Worm (Caenorhabditis elegans) whole organism, L4/young adult: ENCODE results near the gene C25G4.2.

Experiments
- W03F9.2 ChIP-seq: fragments of 150-350 bp; optimal IDR thresholded peaks from 2 replicates; lab custom pipeline; 2014; ENCODE audit warnings: missing biosample characterization, missing genetic modification characterization
- dao-5 ChIP-seq: sonication (generic microtip); optimal IDR thresholded peaks from 2 replicates; lab custom pipeline; 2016; ENCODE audit warnings: missing genotype, missing genetic modification characterization, moderate library complexity, missing compliant biosample characterization
- him-1 ChIP-seq: sonication (generic microtip); optimal IDR thresholded peaks from 2 replicates; lab custom pipeline; 2016; ENCODE audit warnings: missing genotype, missing genetic modification reagents, missing genetic modification characterization, missing compliant biosample characterization

DNA sequence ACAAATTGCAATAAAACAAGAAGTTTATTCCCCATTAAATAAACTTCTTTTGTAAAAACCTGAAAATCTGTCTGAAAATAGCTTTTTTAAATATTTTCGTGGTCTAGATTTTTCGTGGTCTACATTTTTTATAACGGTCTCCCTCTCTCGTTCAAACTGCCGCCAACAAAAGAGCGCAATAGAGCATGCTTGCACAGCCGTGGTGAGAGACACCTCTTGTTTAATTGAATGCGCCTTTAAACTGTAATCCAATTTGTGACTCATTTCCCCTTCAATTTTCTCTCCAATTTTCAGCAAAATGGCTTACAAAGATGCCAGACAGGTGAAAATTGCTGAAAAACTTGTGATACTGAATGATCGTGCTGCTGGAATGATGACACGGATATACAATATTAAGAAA is 39.7 kb downstream of the C25G4.2 start, which contains the start of gene gex-3:
- TF ChIP-seq dao-5 (tag; lab: Kevin White, UChicago) (no peak), W03F9.2 (peak; percentile 94), him-1 (tag; lab: Kevin White, UChicago) (no peak)
